Worm (Caenorhabditis elegans): Measurements from ENCODE around the gene grl-14.

grl-14 gene

DNA sequence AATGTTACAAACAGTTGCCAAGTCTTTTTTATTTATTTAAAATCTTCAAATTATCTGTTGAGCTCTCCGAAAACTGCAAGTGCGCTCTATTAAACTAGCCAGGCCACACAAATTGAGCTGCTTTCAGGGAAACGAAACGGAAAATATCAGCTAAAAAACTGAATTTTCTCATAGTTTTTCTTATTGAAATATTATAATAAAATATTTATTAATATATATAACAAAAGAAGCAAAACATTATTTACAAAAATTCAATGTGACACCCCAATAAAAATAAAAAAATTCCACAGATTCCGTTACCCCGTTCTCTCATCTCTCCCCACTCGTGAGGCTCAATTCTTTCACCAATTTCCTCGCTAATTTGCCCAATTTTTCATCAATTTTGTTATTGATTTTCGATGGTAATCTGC lies 7.2 kb downstream of the grl-14 start:
- TF ChIP-seq dao-5 (tag; optimal IDR thresholded peaks at IDR 0.05): no peak
- no peak for TF ChIP-seq him-1 (tag; optimal IDR thresholded peaks at IDR 0.05)
- TF ChIP-seq W03F9.2 (tag; optimal IDR thresholded peaks at IDR 0.05): no peak

DNA sequence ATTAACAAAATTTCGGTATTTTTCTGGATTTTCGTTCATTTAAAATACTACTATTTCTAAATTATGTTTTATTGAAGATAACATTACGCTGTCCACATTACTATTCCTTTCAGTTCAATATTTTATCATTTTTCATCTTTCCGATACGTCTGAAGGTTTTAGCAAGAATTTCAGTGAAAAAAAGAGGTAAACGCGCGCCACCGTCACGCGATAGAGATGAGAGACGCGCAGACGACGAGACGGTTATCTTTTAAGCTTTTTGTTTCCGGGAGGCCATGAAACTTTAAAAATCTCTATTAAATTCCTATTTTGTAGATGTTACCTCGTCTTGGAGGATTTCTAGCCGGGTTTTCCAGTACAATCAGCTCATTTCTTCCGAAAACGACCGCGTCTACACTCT lies 12.4 kb downstream of the grl-14 start, which contains the start of gene mrps-12:
mrps-12 (plus strand) TSS at position 316 of the 400 bp plus-strand sequence.
- TF ChIP-seq dao-5 (tag; optimal IDR thresholded peaks at IDR 0.05): no peak
- TF ChIP-seq W03F9.2 (tag; optimal IDR thresholded peaks at IDR 0.05): no peak
- no peak for TF ChIP-seq him-1 (tag; optimal IDR thresholded peaks at IDR 0.05)

DNA sequence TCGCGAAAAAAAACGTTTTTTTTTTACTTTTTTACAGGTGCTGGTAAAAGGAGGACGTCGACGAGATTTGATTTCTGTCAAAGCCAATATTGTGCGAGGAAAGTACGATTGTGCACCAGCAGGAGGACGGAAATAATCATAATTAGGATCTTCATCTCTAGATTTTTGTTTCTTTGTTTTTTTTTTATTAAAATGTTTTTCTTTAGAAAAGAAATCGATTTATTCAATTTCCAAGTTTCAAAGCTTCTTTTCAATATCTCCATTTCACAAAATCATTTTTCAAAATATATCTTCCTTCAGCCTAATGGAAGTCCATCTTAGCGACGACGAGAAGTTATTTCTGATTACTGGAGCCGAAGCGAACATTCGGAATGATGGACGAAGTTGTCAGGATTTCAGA lies 13.2 kb downstream of the grl-14 start, which contains the start of gene exos-7:
exos-7 (plus strand) TSS at position 301 of the 400 bp plus-strand sequence.
- TF ChIP-seq W03F9.2 (tag; optimal IDR thresholded peaks at IDR 0.05) (no peak), him-1 (tag; optimal IDR thresholded peaks at IDR 0.05) (no peak), dao-5 (tag; optimal IDR thresholded peaks at IDR 0.05) (no peak)

DNA sequence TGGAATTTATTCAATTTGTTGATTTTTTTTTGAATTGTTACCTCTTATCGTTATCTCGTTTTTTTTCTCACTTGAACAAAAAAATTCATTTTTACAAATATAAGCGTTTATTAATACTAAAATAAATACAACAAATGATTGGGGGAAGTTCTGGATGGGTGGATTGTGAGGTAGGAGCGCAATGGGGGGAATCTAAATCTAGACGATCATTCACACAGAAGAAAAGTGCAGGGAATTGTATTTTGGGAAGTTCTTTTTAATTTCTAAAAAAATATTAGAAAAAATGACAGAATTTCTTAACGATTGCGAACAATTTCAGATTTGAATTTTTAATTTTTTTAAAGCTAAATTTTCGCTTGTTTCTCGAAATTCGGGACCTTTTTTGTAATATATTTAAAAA lies 16.1 kb downstream of the grl-14 start:
- no peak for TF ChIP-seq him-1 (tag; optimal IDR thresholded peaks at IDR 0.05)
- no peak for TF ChIP-seq dao-5 (tag; optimal IDR thresholded peaks at IDR 0.05)

DNA sequence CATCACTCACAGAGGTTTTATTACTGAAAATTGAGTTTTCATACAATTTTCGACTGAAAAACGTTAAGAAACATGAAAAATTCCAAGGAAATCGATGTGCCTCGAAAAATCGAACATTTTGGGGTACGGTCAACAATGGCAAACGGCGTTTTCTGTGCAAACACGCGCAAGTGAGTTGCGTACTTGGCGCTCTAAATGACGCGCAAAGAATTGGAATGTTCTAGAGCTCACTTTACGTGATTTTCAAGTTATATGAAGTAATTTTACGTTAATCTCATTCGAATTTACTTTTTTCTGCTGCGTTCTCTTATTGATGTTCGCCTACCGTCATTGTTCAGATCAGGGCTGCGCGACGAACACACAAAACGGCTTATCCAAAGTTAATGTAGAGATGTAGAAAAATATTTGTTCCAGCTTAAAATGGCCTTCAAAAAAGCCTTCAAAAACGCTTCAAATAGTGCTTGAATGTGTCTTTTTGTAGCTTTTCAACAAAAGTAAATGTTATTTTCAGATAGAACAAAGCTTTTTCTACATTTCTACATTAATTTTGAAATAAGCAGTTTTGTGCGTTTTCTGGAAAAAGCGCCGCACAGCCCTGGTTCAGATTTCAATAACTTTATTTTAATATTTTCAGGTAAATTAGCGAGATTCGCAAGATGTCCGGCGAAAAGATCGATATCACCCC lies 20.3 kb downstream of the grl-14 start, which contains the start of the genes F31D4.2 and fkb-6:
F31D4.2 (minus strand) TSS at position 23 of the 685 bp plus-strand sequence.
fkb-6 (plus strand) TSS at position 635 of the 685 bp plus-strand sequence.
- TF ChIP-seq dao-5 (tag; optimal IDR thresholded peaks at IDR 0.05) (no peak), W03F9.2 (tag; optimal IDR thresholded peaks at IDR 0.05) (peak; percentile 76), him-1 (tag; optimal IDR thresholded peaks at IDR 0.05) (peak; percentile 2)

DNA sequence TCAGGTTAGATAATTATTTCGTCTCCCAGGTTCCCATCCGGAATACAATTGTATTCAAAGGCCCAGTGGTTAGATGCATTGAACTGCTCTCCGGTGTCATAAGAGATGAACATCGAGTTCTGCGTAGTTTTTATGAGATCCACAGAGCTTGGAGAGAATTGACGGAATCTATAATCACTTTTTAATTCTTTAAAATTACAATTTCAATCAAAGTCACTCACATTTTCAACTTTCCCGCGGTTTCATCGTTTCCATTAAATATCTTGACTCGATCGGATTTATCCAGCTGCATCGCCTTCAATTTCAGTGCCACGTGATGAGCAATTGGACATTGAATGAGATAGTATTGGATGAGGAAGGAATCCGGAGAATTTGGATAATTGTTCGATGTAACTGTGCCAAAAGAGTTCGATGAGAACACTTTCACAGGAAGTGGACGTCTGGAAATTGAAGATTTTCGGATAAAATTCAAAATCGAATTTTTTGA lies 22.4 kb downstream of the grl-14 start:
- TF ChIP-seq him-1 (tag; optimal IDR thresholded peaks at IDR 0.05) (no peak), dao-5 (tag; optimal IDR thresholded peaks at IDR 0.05) (no peak), W03F9.2 (tag; optimal IDR thresholded peaks at IDR 0.05) (peak; percentile 24)

DNA sequence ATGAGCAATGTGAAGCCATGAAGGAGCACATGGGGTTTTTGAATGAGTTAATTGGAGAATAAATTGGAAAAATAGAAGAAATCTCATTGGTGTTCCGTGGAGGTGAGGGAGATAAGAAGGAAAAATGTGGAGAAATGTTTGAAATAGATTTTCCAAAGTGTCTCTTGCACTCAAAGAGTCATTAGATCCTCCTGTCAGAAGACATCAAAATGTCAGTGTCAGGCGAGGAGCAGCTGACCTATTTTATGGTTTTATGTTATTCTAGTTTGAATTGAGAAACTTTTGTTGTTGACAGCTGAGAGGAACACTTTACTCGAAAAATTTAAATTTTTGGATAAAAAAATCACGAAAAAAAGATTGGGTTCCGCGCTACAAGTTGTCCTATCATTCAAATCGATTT lies 25.2 kb downstream of the grl-14 start, which contains the start of gene clec-264:
clec-264 (minus strand) TSS at position 122 of the 400 bp plus-strand sequence.
- TF ChIP-seq W03F9.2 (tag; optimal IDR thresholded peaks at IDR 0.05) (no peak), him-1 (tag; optimal IDR thresholded peaks at IDR 0.05) (no peak), dao-5 (tag; optimal IDR thresholded peaks at IDR 0.05) (no peak)

DNA sequence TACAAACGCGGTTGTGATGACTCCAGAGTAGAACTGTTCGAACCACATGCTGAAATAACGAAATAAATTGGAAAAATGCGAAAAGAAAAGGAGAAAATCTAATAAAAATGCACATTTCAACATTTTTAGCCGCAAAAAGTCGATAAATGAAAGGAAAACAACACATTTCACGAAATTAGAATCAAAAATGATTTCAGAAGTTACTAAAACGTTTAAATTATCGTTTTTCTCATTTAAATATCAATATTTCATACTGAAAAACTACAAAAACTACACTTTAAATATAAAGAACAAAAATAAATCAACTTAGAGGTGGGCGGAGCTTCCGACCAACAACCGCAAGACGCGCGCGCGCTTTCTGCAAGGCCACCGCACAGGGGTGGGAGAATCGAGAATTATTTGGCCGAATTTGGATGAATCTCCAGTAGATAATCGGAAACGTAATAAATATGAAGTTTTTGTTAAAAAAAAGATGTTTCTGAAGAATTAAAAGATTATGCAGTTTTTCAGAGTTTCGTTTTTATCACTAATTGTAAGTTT lies 26.6 kb downstream of the grl-14 start, which contains the start of gene ndua-1:
ndua-1 (minus strand) TSS at position 51 of the 540 bp plus-strand sequence.
- TF ChIP-seq dao-5 (tag; optimal IDR thresholded peaks at IDR 0.05): no peak
- no peak for TF ChIP-seq him-1 (tag; optimal IDR thresholded peaks at IDR 0.05)
- TF ChIP-seq W03F9.2 (tag; optimal IDR thresholded peaks at IDR 0.05): peak; percentile 60

DNA sequence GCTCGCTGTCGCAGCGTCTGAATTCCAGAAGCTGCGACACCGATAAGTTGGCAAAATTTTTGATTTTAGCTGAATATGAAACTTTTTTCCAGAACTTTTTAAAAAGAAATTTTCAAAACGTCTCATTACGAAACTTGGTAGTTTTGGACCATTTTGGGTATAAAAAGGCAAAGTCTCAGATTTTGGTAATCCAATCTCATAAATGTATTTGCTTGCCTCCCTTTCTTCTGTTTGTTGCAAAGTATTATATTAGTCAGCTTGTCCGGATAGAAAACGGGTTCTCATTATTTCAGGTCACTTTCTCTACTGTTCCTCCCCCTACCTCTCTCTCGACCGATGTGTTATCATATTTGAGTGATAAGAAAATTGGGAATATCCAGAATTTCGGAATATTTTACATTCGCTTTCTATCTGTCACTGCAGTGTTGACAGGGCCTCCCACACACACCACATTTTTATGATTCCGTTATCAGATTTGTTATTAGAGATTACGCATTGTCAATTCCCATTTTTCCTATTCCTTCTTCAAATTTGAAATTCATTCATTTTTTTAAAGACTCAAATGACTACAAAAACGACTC lies 28.3 kb downstream of the grl-14 start, which contains the start of gene F31D4.5:
F31D4.5 (plus strand) TSS at position 491 of the 581 bp plus-strand sequence.
- TF ChIP-seq dao-5 (tag; optimal IDR thresholded peaks at IDR 0.05) (no peak), him-1 (tag; optimal IDR thresholded peaks at IDR 0.05) (no peak), W03F9.2 (tag; optimal IDR thresholded peaks at IDR 0.05) (no peak)

DNA sequence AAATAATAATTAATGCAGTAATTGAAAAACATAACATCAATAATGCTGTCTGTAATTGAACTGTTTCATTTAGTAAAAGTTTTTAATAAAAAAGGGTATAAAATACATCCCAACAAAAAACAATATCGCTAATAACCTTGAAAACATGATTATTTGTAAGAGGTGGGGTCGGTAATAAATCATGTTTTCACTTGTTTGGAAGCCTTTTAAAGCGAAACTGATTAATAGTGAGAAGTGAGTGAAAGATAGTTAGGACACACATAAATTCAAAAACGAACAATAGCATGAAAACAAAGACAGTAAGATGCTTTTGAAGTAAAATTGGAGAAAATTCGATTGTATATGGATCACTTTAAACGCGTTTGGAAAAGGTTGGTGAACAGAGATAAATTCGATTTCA lies 35.7 kb downstream of the grl-14 start, which contains the start of gene try-4:
try-4 (minus strand) TSS at position 74 of the 400 bp plus-strand sequence.
- TF ChIP-seq W03F9.2 (tag; optimal IDR thresholded peaks at IDR 0.05) (no peak), him-1 (tag; optimal IDR thresholded peaks at IDR 0.05) (no peak), dao-5 (tag; optimal IDR thresholded peaks at IDR 0.05) (no peak)

DNA sequence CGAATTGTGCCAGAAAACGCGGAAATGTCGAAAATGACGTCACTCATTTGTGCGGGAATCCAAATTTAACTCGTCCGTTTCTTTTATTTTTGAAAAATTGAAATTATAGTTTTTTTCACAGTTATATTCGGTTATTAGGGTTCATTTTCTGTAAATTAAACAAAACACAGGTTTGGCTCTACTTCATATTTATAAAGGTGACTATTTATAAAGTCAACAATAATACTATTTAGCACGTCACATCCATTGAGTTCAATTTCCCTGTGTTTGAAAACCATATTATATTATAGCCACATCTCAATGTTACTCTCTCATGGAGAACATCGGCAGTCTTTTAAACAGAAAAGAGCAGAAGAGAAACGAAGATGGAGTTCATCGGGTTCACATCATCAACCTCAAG lies 37.3 kb downstream of the grl-14 start, which contains the start of gene twk-35:
twk-35 (plus strand) TSS at position 301 of the 400 bp plus-strand sequence.
- TF ChIP-seq W03F9.2 (tag; optimal IDR thresholded peaks at IDR 0.05): no peak
- TF ChIP-seq dao-5 (tag; optimal IDR thresholded peaks at IDR 0.05): no peak
- no peak for TF ChIP-seq him-1 (tag; optimal IDR thresholded peaks at IDR 0.05)

DNA sequence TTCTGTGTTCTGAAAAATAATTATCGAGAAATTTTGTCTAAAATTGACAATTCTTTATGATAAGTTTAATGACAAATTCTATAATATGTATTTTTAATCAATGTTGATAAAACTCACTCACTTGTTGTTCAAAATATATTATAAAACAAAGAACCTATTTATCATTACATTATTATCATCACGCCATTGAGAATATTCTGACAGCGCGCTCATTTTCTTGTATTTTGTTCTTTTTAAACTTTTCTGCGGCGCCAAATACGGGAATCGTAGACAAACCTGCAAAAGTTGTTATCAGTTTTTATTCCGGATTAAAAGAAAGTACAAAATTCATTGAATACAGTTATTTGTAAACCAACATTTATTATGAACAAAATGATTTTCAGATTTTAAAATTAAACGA lies 41.0 kb downstream of the grl-14 start:
- TF ChIP-seq him-1 (tag; optimal IDR thresholded peaks at IDR 0.05) (no peak), W03F9.2 (tag; optimal IDR thresholded peaks at IDR 0.05) (peak; percentile 33)

DNA sequence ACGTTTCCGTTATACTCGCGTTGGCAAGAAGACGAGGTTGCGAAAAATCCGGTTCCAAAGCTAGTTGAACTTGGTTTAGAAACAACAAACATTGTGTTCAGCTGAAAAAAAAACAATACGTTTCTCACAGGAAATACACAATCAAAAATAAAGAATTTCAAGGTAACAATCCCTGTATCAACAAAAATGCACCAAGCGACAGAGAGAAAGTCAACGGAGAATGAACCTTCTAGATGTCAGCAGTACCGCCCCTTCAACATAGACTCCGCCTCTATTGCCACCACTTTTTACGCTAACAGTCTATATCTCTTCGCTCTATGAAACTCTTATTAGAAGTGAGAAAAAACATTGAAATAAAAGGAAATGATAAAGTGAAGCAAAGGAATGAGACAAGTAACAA lies 43.0 kb downstream of the grl-14 start, which contains the start of gene F31D4.8:
F31D4.8 (minus strand) TSS at position 101 of the 400 bp plus-strand sequence.
- TF ChIP-seq dao-5 (tag; optimal IDR thresholded peaks at IDR 0.05): no peak
- TF ChIP-seq him-1 (tag; optimal IDR thresholded peaks at IDR 0.05): no peak
- no peak for TF ChIP-seq W03F9.2 (tag; optimal IDR thresholded peaks at IDR 0.05)

Measured in whole organism, L4/young adult.